Fruit fly (Drosophila melanogaster) whole organism, embryonic: ENCODE results near the gene Gsc.
A peak's percentile ranks its signal among the peaks of the same experiment; 100 is the strongest.

Source experiments
- ATbp ChIP-seq: fragments of 200-800 bp; sonication (Bioruptor generic); optimal IDR thresholded peaks from 2 replicates; lab custom pipeline; 2017; ENCODE audit warnings: missing biosample characterization, mild to moderate bottlenecking, missing genetic modification characterization, missing genetic modification reagents
- Adf1 ChIP-seq: fragments of 200-800 bp; sonication (Bioruptor generic); IDR thresholded peaks from 2 replicates; pipeline ENCODE4 v1.3.6; 2022; ENCODE audit warnings: missing biosample characterization, missing genetic modification characterization
- Antp ChIP-seq: fragments of 200-800 bp; sonication (Bioruptor generic); optimal IDR thresholded peaks from 3 replicates; lab custom pipeline; 2016; ENCODE audit warnings: missing biosample characterization, missing genetic modification characterization
- B-H1 ChIP-seq: fragments of 200-800 bp; sonication (Bioruptor generic); IDR thresholded peaks from 3 replicates; pipeline ENCODE4 v1.3.6; 2022; ENCODE audit warnings: missing biosample characterization, missing genetic modification characterization
- CG12659 ChIP-seq: fragments of 200-800 bp; sonication (Bioruptor generic); optimal IDR thresholded peaks from 3 replicates; lab custom pipeline; 2017; ENCODE audit warnings: mild to moderate bottlenecking, missing biosample characterization, missing genetic modification reagents, missing genetic modification characterization
- CG13775 ChIP-seq: fragments of 200-800 bp; sonication (Bioruptor generic); optimal IDR thresholded peaks from 3 replicates; lab custom pipeline; 2017; ENCODE audit warnings: missing biosample characterization, mild to moderate bottlenecking, missing genetic modification characterization
- CG17359 ChIP-seq: fragments of 200-800 bp; sonication (Bioruptor generic); optimal IDR thresholded peaks from 3 replicates; lab custom pipeline; 2018; ENCODE audit warnings: missing biosample characterization, mild to moderate bottlenecking, missing genetic modification characterization, moderate library complexity
- CG17612 ChIP-seq: fragments of 200-800 bp; sonication (Bioruptor generic); IDR thresholded peaks from 2 replicates; pipeline ENCODE4 v1.3.6; 2022; ENCODE audit warnings: missing biosample characterization, missing genetic modification characterization
- CG17912 ChIP-seq: fragments of 200-800 bp; sonication (Bioruptor generic); optimal IDR thresholded peaks from 2 replicates; lab custom pipeline; 2018; ENCODE audit warnings: missing biosample characterization, mild to moderate bottlenecking, missing genetic modification characterization
- CG18599 ChIP-seq: fragments of 200-800 bp; sonication (Bioruptor generic); optimal IDR thresholded peaks from 3 replicates; lab custom pipeline; 2017; ENCODE audit warnings: missing biosample characterization, missing genetic modification characterization, mild to moderate bottlenecking, moderate library complexity, missing genetic modification reagents
- CG18764 ChIP-seq: fragments of 200-800 bp; sonication (Bioruptor generic); optimal IDR thresholded peaks from 3 replicates; lab custom pipeline; 2016; ENCODE audit warnings: missing biosample characterization, missing genetic modification characterization
- CG2120 ChIP-seq: fragments of 200-800 bp; sonication (Bioruptor generic); optimal IDR thresholded peaks from 3 replicates; lab custom pipeline; 2016; ENCODE audit warnings: missing biosample characterization, missing genetic modification characterization
- CG2199 ChIP-seq: fragments of 200-800 bp; sonication (Bioruptor generic); IDR thresholded peaks from 3 replicates; pipeline ENCODE4 v1.3.6; 2022; ENCODE audit warnings: missing biosample characterization, missing genetic modification characterization
- CG3281 ChIP-seq: fragments of 200-800 bp; sonication (Bioruptor generic); optimal IDR thresholded peaks from 3 replicates; lab custom pipeline; 2017; ENCODE audit warnings: missing biosample characterization, mild to moderate bottlenecking, missing genetic modification characterization
- CG3838 ChIP-seq: fragments of 200-800 bp; sonication (Bioruptor generic); optimal IDR thresholded peaks from 3 replicates; lab custom pipeline; 2016; ENCODE audit warnings: missing biosample characterization, missing genetic modification characterization
- CG4707 ChIP-seq: fragments of 200-800 bp; sonication (Bioruptor generic); optimal IDR thresholded peaks from 2 replicates; lab custom pipeline; 2018; ENCODE audit warnings: missing biosample characterization, mild to moderate bottlenecking, missing genetic modification characterization, moderate library complexity
- CG4730 ChIP-seq: fragments of 200-800 bp; sonication (Bioruptor generic); IDR thresholded peaks from 2 replicates; pipeline ENCODE4 v1.3.6; 2022; ENCODE audit warnings: missing biosample characterization, missing genetic modification characterization
- CG4854 ChIP-seq: fragments of 200-800 bp; sonication (Bioruptor generic); optimal IDR thresholded peaks from 2 replicates; lab custom pipeline; 2016; ENCODE audit warnings: missing biosample characterization, missing genetic modification characterization, inconsistent platforms
- CG6254 ChIP-seq: fragments of 200-800 bp; sonication (Bioruptor generic); optimal IDR thresholded peaks from 3 replicates; lab custom pipeline; 2017; ENCODE audit warnings: mild to moderate bottlenecking, missing biosample characterization, missing genetic modification reagents, missing genetic modification characterization
- CG7786 ChIP-seq: fragments of 200-800 bp; sonication (Bioruptor generic); optimal IDR thresholded peaks from 2 replicates; lab custom pipeline; 2016; ENCODE audit warnings: missing biosample characterization, missing genetic modification characterization
- CG7928 ChIP-seq: fragments of 200-800 bp; sonication (Bioruptor generic); optimal IDR thresholded peaks from 2 replicates; lab custom pipeline; 2017; ENCODE audit warnings: missing biosample characterization, mild to moderate bottlenecking, missing genetic modification characterization
- CG8478 ChIP-seq: fragments of >200 bp; optimal IDR thresholded peaks from 2 replicates; lab custom pipeline; 2018
- CG8924 ChIP-seq: fragments of 200-800 bp; optimal IDR thresholded peaks from 3 replicates; lab custom pipeline; 2019; ENCODE audit warnings: missing biosample characterization, mild to moderate bottlenecking, missing genetic modification characterization, moderate library complexity
- CG9215 ChIP-seq: fragments of 200-800 bp; sonication (Bioruptor generic); IDR thresholded peaks from 2 replicates; pipeline ENCODE4 v1.3.6; 2022; ENCODE audit warnings: missing biosample characterization, missing genetic modification characterization
- CG9876 ChIP-seq: fragments of 200-800 bp; sonication (Bioruptor generic); optimal IDR thresholded peaks from 2 replicates; lab custom pipeline; 2016; ENCODE audit warnings: missing biosample characterization, missing genetic modification characterization
- CTCF ChIP-seq: fragments of 200-800 bp; sonication (Bioruptor generic); optimal IDR thresholded peaks from 2 replicates; lab custom pipeline; 2017; ENCODE audit warnings: missing biosample characterization, mild to moderate bottlenecking, missing genetic modification characterization, moderate library complexity
- CrebB ChIP-seq: fragments of 200-800 bp; sonication (Bioruptor generic); optimal IDR thresholded peaks from 3 replicates; lab custom pipeline; 2018; ENCODE audit warnings: missing biosample characterization, mild to moderate bottlenecking, missing genetic modification characterization
- Dip3 ChIP-seq: fragments of 200-800 bp; sonication (Bioruptor generic); optimal IDR thresholded peaks from 3 replicates; lab custom pipeline; 2016; ENCODE audit warnings: missing biosample characterization, missing genetic modification characterization
- Fer3 ChIP-seq: fragments of 200-800 bp; sonication (Bioruptor generic); optimal IDR thresholded peaks from 2 replicates; lab custom pipeline; 2018; ENCODE audit warnings: missing biosample characterization, mild to moderate bottlenecking, missing genetic modification characterization, moderate library complexity
- H15 ChIP-seq: fragments of 200-800 bp; sonication (Bioruptor generic); IDR thresholded peaks from 3 replicates; pipeline ENCODE4 v1.3.6; 2022; ENCODE audit warnings: missing biosample characterization, missing genetic modification characterization
- HLH54F ChIP-seq: fragments of 200-800 bp; sonication (Bioruptor generic); optimal IDR thresholded peaks from 3 replicates; lab custom pipeline; 2016; ENCODE audit warnings: missing biosample characterization, missing genetic modification characterization
- HmgZ ChIP-seq: fragments of 200-800 bp; sonication (Bioruptor generic); optimal IDR thresholded peaks from 2 replicates; lab custom pipeline; 2018; ENCODE audit warnings: missing biosample characterization, mild to moderate bottlenecking, missing genetic modification characterization
- Jarid2 ChIP-seq: fragments of 200-800 bp; sonication (Bioruptor generic); optimal IDR thresholded peaks from 3 replicates; lab custom pipeline; 2017; ENCODE audit warnings: mild to moderate bottlenecking, missing biosample characterization, missing genetic modification reagents, missing genetic modification characterization
- Mrtf ChIP-seq: fragments of 200-800 bp; sonication (Bioruptor generic); IDR thresholded peaks from 3 replicates; pipeline ENCODE4 v1.3.6; 2022; ENCODE audit warnings: missing biosample characterization, missing genetic modification characterization
- Pdp1 ChIP-seq, 2 experiments: fragments of 200-800 bp; sonication (Bioruptor generic); optimal IDR thresholded peaks; 3 replicates each; lab custom pipeline; 2016; ENCODE audit warnings: missing biosample characterization in 2 of 2, missing genetic modification characterization in 2 of 2, mild to moderate bottlenecking in 1 of 2, moderate library complexity in 1 of 2
- Rfx ChIP-seq: fragments of 200-800 bp; sonication (Bioruptor generic); IDR thresholded peaks from 2 replicates; pipeline ENCODE4 v1.3.6; 2022; ENCODE audit warnings: missing biosample characterization, missing genetic modification characterization
- Spps ChIP-seq: fragments of 200-800 bp; sonication (Bioruptor generic); optimal IDR thresholded peaks from 2 replicates; lab custom pipeline; 2018; ENCODE audit warnings: missing biosample characterization, mild to moderate bottlenecking, missing genetic modification characterization
- Ssrp ChIP-seq: fragments of 200-800 bp; sonication (Bioruptor generic); optimal IDR thresholded peaks from 2 replicates; lab custom pipeline; 2018; ENCODE audit warnings: missing biosample characterization, mild to moderate bottlenecking, missing genetic modification characterization, moderate library complexity
- Xrp1 ChIP-seq: fragments of 200-800 bp; sonication (Bioruptor generic); IDR thresholded peaks from 2 replicates; pipeline ENCODE4 v1.3.6; 2022; ENCODE audit warnings: missing biosample characterization, missing genetic modification characterization
- bcd ChIP-seq: fragments of 200-800 bp; sonication (Bioruptor generic); optimal IDR thresholded peaks from 2 replicates; lab custom pipeline; 2017; ENCODE audit warnings: missing biosample characterization, mild to moderate bottlenecking, missing genetic modification characterization
- da ChIP-seq: fragments of 200-800 bp; sonication (Bioruptor generic); optimal IDR thresholded peaks from 2 replicates; lab custom pipeline; 2016; ENCODE audit warnings: missing biosample characterization, missing genetic modification characterization
- ems ChIP-seq: fragments of 200-800 bp; sonication (Bioruptor generic); optimal IDR thresholded peaks from 3 replicates; lab custom pipeline; 2016; ENCODE audit warnings: missing biosample characterization, missing genetic modification characterization
- gt ChIP-seq: fragments of 200-800 bp; sonication (Bioruptor generic); IDR thresholded peaks from 2 replicates; pipeline ENCODE4 v1.3.6; 2022; ENCODE audit warnings: missing biosample characterization, missing genetic modification characterization
- nau ChIP-seq: fragments of 200-800 bp; sonication (Bioruptor generic); optimal IDR thresholded peaks from 3 replicates; lab custom pipeline; 2017; ENCODE audit warnings: missing biosample characterization, mild to moderate bottlenecking, missing genetic modification characterization, missing genetic modification reagents
- onecut ChIP-seq: fragments of 200-800 bp; sonication (Bioruptor generic); IDR thresholded peaks from 2 replicates; pipeline ENCODE4 v1.3.6; 2022; ENCODE audit warnings: missing biosample characterization, missing genetic modification characterization
- org-1 ChIP-seq: fragments of 200-800 bp; sonication (Bioruptor generic); optimal IDR thresholded peaks from 2 replicates; lab custom pipeline; 2017; ENCODE audit warnings: missing biosample characterization, missing genetic modification characterization
- otp ChIP-seq: fragments of 200-800 bp; sonication (Bioruptor generic); IDR thresholded peaks from 3 replicates; pipeline ENCODE4, ENCODE4 v1.3.6; 2022; ENCODE audit warnings: missing biosample characterization, missing genetic modification characterization
- pzg ChIP-seq: fragments of 200-800 bp; sonication (Bioruptor generic); optimal IDR thresholded peaks from 3 replicates; lab custom pipeline; 2018; ENCODE audit warnings: missing biosample characterization, mild to moderate bottlenecking, missing genetic modification characterization, moderate library complexity
- row ChIP-seq: fragments of 200-800 bp; sonication (Bioruptor generic); IDR thresholded peaks from 3 replicates; pipeline ENCODE4 v1.3.6; 2022; ENCODE audit warnings: missing biosample characterization, missing genetic modification characterization
- slp2 ChIP-seq: fragments of 200-800 bp; sonication (Bioruptor generic); optimal IDR thresholded peaks from 2 replicates; lab custom pipeline; 2016; ENCODE audit warnings: missing biosample characterization, missing genetic modification characterization
- sug ChIP-seq: fragments of 200-800 bp; optimal IDR thresholded peaks from 2 replicates; lab custom pipeline; 2019; ENCODE audit warnings: missing biosample characterization, mild to moderate bottlenecking, missing genetic modification characterization, moderate library complexity
- zfh2 ChIP-seq: fragments of 200-800 bp; sonication (Bioruptor generic); optimal IDR thresholded peaks from 2 replicates; lab custom pipeline; 2016; ENCODE audit warnings: missing biosample characterization, missing genetic modification characterization

Gsc gene

dm6 chr2L:602439-602879, 8.0 kb upstream of the Gsc start, which contains the start of gene CG13689 (continued):
- TF ChIP-seq onecut (GFP tag; lab: Robert Waterston, UW) (peak; percentile 55), CG8478 (no peak), zfh2 (GFP tag; lab: Kevin White, UChicago) (no peak), B-H1 (GFP tag; lab: Robert Waterston, UW) (no peak), pzg (GFP tag; lab: Kevin White, UChicago) (peak; percentile 32), CG6254 (GFP tag; lab: Kevin White, UChicago) (no peak), Xrp1 (GFP tag; lab: Robert Waterston, UW) (peak; percentile 49), da (GFP tag; lab: Kevin White, UChicago) (no peak), sug (no peak), Jarid2 (GFP tag; lab: Kevin White, UChicago) (peak; percentile 45), CG17912 (GFP tag; lab: Kevin White, UChicago) (peak; percentile 44), nau (GFP tag; lab: Kevin White, UChicago) (no peak), CG17359 (tag; lab: Kevin White, UChicago) (peak; percentile 56), CG18599 (GFP tag; lab: Kevin White, UChicago) (peak; percentile 54), Spps (tag; lab: Kevin White, UChicago) (no peak), CrebB (tag; lab: Kevin White, UChicago) (no peak), CG13775 (GFP tag; lab: Kevin White, UChicago) (peak; percentile 21), CG8924 (tag; lab: Kevin White, UChicago) (peak; percentile 53), CG9215 (no peak; the same call in 1 of the 2 replicates), Adf1 (no peak), CG7928 (GFP tag; lab: Kevin White, UChicago) (no peak), CG4730 (GFP tag; lab: Robert Waterston, UW) (peak; percentile 19; the same call in 1 of the 2 replicates), bcd (GFP tag; lab: Kevin White, UChicago) (peak; percentile 59), ems (GFP tag; lab: Kevin White, UChicago) (peak; percentile 32), H15 (GFP tag; lab: Robert Waterston, UW) (no peak), CG18764 (GFP tag; lab: Kevin White, UChicago) (peak; percentile 56), CG3281 (no peak), CG2199 (GFP tag; lab: Robert Waterston, UW) (peak; percentile 69; the same call in 1 of the 3 replicates), Ssrp (tag; lab: Kevin White, UChicago) (peak; percentile 14), CG9876 (no peak), CG7786 (GFP tag; lab: Kevin White, UChicago) (no peak), Pdp1 (GFP tag; optimal IDR thresholded peaks at IDR 0.05; lab: Kevin White, UChicago) (peak in 1 of 2 experiments; percentile 29), otp (GFP tag; lab: Robert Waterston, UW) (0 out of 3 replicates have a peak, but pooled peaks have one; percentile 30), CG3838 (peak; percentile 52), Rfx (GFP tag; lab: Robert Waterston, UW) (peak; percentile 79), HmgZ (peak; percentile 40), HLH54F (GFP tag; lab: Kevin White, UChicago) (peak; percentile 37), slp2 (no peak), CG4707 (GFP tag; lab: Kevin White, UChicago) (no peak), CTCF (GFP tag; lab: Kevin White, UChicago) (peak; percentile 100), row (GFP tag; lab: Robert Waterston, UW) (peak; percentile 24; the same call in 2 of the 3 replicates), CG17612 (no peak), CG2120 (peak; percentile 61), Mrtf (GFP tag; lab: Robert Waterston, UW) (peak; percentile 22; the same call in 1 of the 3 replicates), CG12659 (GFP tag; lab: Kevin White, UChicago) (peak; percentile 53), gt (GFP tag; lab: Robert Waterston, UW) (no peak), ATbp (no peak), Dip3 (peak; percentile 13), org-1 (no peak), Antp (GFP tag; lab: Kevin White, UChicago) (peak; percentile 22), CG4854 (GFP tag; lab: Kevin White, UChicago) (peak; percentile 30), Fer3 (tag; lab: Kevin White, UChicago) (peak; percentile 47)
